Worm (Caenorhabditis elegans) whole organism, L3 larva: ENCODE results near the gene nrf-5.

Source experiments
- R02D3.7 ChIP-seq: fragments of 150-350 bp; optimal IDR thresholded peaks from 2 replicates; lab custom pipeline; 2014; ENCODE audit warnings: missing biosample characterization, missing genetic modification characterization
- ZK546.5 ChIP-seq: sonication (generic microtip); optimal IDR thresholded peaks from 2 replicates; lab custom pipeline; 2017; ENCODE audit warnings: missing biosample characterization, missing genetic modification characterization
- aly-2 ChIP-seq: fragments of 150-350 bp; optimal IDR thresholded peaks from 2 replicates; lab custom pipeline; 2014; ENCODE audit warnings: missing biosample characterization, missing genetic modification characterization
- ceh-28 ChIP-seq: fragments of 150-350 bp; optimal IDR thresholded peaks from 2 replicates; lab custom pipeline; 2014; ENCODE audit warnings: missing biosample characterization, missing genetic modification reagents, missing genetic modification characterization
- ceh-82 ChIP-seq: fragments of 150-350 bp; optimal IDR thresholded peaks from 2 replicates; lab custom pipeline; 2014; ENCODE audit warnings: missing biosample characterization, missing genetic modification characterization
- ceh-9 ChIP-seq: sonication (generic microtip); optimal IDR thresholded peaks from 2 replicates; lab custom pipeline; 2018; ENCODE audit warnings: missing biosample characterization, missing genetic modification characterization
- daf-12 ChIP-seq: fragments of 150-350 bp; optimal IDR thresholded peaks from 2 replicates; lab custom pipeline; 2014; ENCODE audit warnings: missing biosample characterization, missing genetic modification reagents, missing genetic modification characterization
- egl-5 ChIP-seq: fragments of 150-350 bp; optimal IDR thresholded peaks from 2 replicates; lab custom pipeline; 2017; ENCODE audit warnings: missing biosample characterization, missing genetic modification reagents, missing genetic modification characterization, inconsistent platforms
- elt-1 ChIP-seq: fragments of 150-350 bp; optimal IDR thresholded peaks from 2 replicates; lab custom pipeline; 2014; ENCODE audit warnings: missing biosample characterization, missing genetic modification characterization
- elt-2 ChIP-seq: sonication (generic microtip); optimal IDR thresholded peaks from 2 replicates; lab custom pipeline; 2016; ENCODE audit warnings: missing genetic modification reagents, mild to moderate bottlenecking, missing genetic modification characterization, missing compliant biosample characterization
- elt-3 ChIP-seq, 3 experiments: fragments of 150-350 bp in 1 of 3; sonication (generic microtip) in 2 of 3; optimal IDR thresholded peaks; 2 replicates in 2 of 3; 4 replicates in 1 of 3; lab custom pipeline; 2014 to 2017; ENCODE audit warnings: missing biosample characterization in 3 of 3, missing genetic modification characterization in 3 of 3
- fkh-2 ChIP-seq: fragments of 150-350 bp; optimal IDR thresholded peaks from 2 replicates; lab custom pipeline; 2014; ENCODE audit warnings: missing biosample characterization, missing genetic modification reagents, missing genetic modification characterization
- fos-1 ChIP-seq: fragments of 150-350 bp; optimal IDR thresholded peaks from 2 replicates; lab custom pipeline; 2014; ENCODE audit warnings: missing biosample characterization, missing genetic modification characterization
- hmg-11 ChIP-seq: sonication (generic microtip); optimal IDR thresholded peaks from 2 replicates; lab custom pipeline; 2016; ENCODE audit warnings: missing genetic modification characterization, missing compliant biosample characterization
- jun-1 ChIP-seq: fragments of 150-350 bp; optimal IDR thresholded peaks from 2 replicates; lab custom pipeline; 2014; ENCODE audit warnings: missing biosample characterization, missing genetic modification reagents, missing genetic modification characterization
- lin-39 ChIP-seq: fragments of 150-350 bp; optimal IDR thresholded peaks from 2 replicates; lab custom pipeline; 2018; ENCODE audit warnings: missing biosample characterization, missing genetic modification reagents, missing genetic modification characterization
- lsy-12 ChIP-seq: sonication (generic microtip); optimal IDR thresholded peaks from 2 replicates; lab custom pipeline; 2016; ENCODE audit warnings: mild to moderate bottlenecking, missing genetic modification characterization, missing compliant biosample characterization
- mdl-1 ChIP-seq: fragments of 150-350 bp; optimal IDR thresholded peaks from 2 replicates; lab custom pipeline; 2014; ENCODE audit warnings: missing biosample characterization, missing genetic modification characterization
- mml-1 ChIP-seq: fragments of 150-350 bp; sonication (generic microtip); optimal IDR thresholded peaks from 3 replicates; lab custom pipeline; 2014; ENCODE audit warnings: missing biosample characterization, missing genetic modification characterization
- nhr-11 ChIP-seq: fragments of 150-350 bp; optimal IDR thresholded peaks from 2 replicates; lab custom pipeline; 2014; ENCODE audit warnings: missing biosample characterization, missing genetic modification characterization
- nhr-12 ChIP-seq: fragments of 150-350 bp; optimal IDR thresholded peaks from 2 replicates; lab custom pipeline; 2014; ENCODE audit warnings: missing biosample characterization, missing genetic modification characterization
- nhr-25 ChIP-seq: sonication (generic microtip); optimal IDR thresholded peaks from 2 replicates; lab custom pipeline; 2017; ENCODE audit warnings: missing biosample characterization, missing genetic modification characterization
- nhr-28 ChIP-seq: fragments of 150-350 bp; optimal IDR thresholded peaks from 2 replicates; lab custom pipeline; 2014; ENCODE audit warnings: missing biosample characterization, missing genetic modification characterization
- nhr-43 ChIP-seq: sonication (generic microtip); optimal IDR thresholded peaks from 2 replicates; lab custom pipeline; 2016; ENCODE audit warnings: mild to moderate bottlenecking, missing genetic modification characterization, missing compliant biosample characterization; ENCODE audit not compliant: poor library complexity, severe bottlenecking
- nhr-67 ChIP-seq: fragments of 150-350 bp; optimal IDR thresholded peaks from 2 replicates; lab custom pipeline; 2014; ENCODE audit warnings: missing biosample characterization, missing genetic modification characterization
- nhr-76 ChIP-seq: fragments of 150-350 bp; sonication (generic microtip); optimal IDR thresholded peaks from 5 replicates; lab custom pipeline; 2014; ENCODE audit warnings: missing biosample characterization, missing genetic modification characterization
- nhr-77 ChIP-seq: fragments of 150-350 bp; optimal IDR thresholded peaks from 2 replicates; lab custom pipeline; 2014; ENCODE audit warnings: missing biosample characterization, missing genetic modification characterization
- pqm-1 ChIP-seq: fragments of 150-350 bp; optimal IDR thresholded peaks from 2 replicates; lab custom pipeline; 2017; ENCODE audit warnings: missing biosample characterization, missing genetic modification characterization, inconsistent platforms
- sea-2 ChIP-seq: fragments of 150-350 bp; sonication (generic microtip); optimal IDR thresholded peaks from 4 replicates; lab custom pipeline; 2014; ENCODE audit warnings: missing biosample characterization, missing genetic modification reagents, missing genetic modification characterization
- skn-1 ChIP-seq: fragments of 150-350 bp; optimal IDR thresholded peaks from 2 replicates; lab custom pipeline; 2014; ENCODE audit warnings: missing biosample characterization, missing genetic modification characterization
- snpc-4 ChIP-seq: fragments of 150-350 bp; optimal IDR thresholded peaks from 2 replicates; lab custom pipeline; 2014; ENCODE audit warnings: missing biosample characterization, missing genetic modification characterization
- tbx-2 ChIP-seq: sonication (generic microtip); optimal IDR thresholded peaks from 2 replicates; lab custom pipeline; 2016; ENCODE audit warnings: mild to moderate bottlenecking, missing genetic modification characterization, missing compliant biosample characterization
- unc-39 ChIP-seq: sonication (generic microtip); optimal IDR thresholded peaks from 4 replicates; lab custom pipeline; 2017; ENCODE audit warnings: missing biosample characterization, missing genetic modification characterization
- unc-62 ChIP-seq: fragments of 150-350 bp; sonication (generic microtip); optimal IDR thresholded peaks from 4 replicates; lab custom pipeline; 2014; ENCODE audit warnings: missing biosample characterization, missing genetic modification reagents, missing genetic modification characterization
- zag-1 ChIP-seq: fragments of 150-350 bp; optimal IDR thresholded peaks from 2 replicates; lab custom pipeline; 2014; ENCODE audit warnings: missing biosample characterization, missing genetic modification characterization
- ztf-11 ChIP-seq: fragments of 150-350 bp; optimal IDR thresholded peaks from 2 replicates; lab custom pipeline; 2014; ENCODE audit warnings: missing biosample characterization, missing genetic modification characterization

Gene nrf-5

DNA sequence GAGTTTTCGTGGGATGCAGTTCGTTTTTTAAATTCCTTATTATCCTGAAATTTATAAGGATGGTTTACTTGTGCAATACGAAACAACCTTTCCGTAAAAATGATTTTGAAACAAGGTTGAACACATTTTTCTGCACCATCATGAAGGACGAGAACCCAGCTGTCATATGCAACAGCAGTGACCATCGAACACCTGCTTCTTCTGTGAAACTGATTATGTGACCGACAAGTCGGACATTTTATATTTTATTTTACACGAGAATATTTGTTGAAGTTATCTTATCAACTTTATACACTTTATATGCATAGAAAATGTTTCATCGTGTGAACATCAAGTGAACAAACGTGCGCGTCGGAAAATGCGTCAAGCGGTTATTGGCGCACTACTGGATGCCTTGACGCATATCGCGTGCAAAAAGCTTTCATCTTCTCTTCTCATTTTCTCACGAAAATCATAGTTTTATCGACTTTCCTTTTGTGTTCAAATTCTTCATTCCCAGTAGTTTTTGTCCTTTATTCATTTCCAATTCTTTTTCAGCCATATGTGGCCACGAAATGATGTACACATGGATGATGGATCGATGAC is 9.2 kb upstream of the nrf-5 start, which contains the start of gene sel-10 (continued):
- TF ChIP-seq lin-39 (tag; lab: Kevin White, UChicago) (peak; percentile 36), nhr-11 (peak; percentile 10), nhr-43 (tag; lab: Kevin White, UChicago) (peak; percentile 82), unc-62 (GFP tag; lab: Kevin White, UChicago) (no peak), nhr-77 (tag; lab: Kevin White, UChicago) (peak; percentile 3), skn-1 (no peak), daf-12 (no peak), jun-1 (tag; lab: Kevin White, UChicago) (peak; percentile 51), nhr-12 (tag; lab: Kevin White, UChicago) (no peak), fkh-2 (no peak), pqm-1 (tag; lab: Kevin White, UChicago) (no peak), ceh-82 (tag; lab: Kevin White, UChicago) (no peak), aly-2 (tag; lab: Kevin White, UChicago) (no peak), elt-3 (tag; optimal IDR thresholded peaks at IDR 0.05; lab: Kevin White, UChicago) (no peak)

DNA sequence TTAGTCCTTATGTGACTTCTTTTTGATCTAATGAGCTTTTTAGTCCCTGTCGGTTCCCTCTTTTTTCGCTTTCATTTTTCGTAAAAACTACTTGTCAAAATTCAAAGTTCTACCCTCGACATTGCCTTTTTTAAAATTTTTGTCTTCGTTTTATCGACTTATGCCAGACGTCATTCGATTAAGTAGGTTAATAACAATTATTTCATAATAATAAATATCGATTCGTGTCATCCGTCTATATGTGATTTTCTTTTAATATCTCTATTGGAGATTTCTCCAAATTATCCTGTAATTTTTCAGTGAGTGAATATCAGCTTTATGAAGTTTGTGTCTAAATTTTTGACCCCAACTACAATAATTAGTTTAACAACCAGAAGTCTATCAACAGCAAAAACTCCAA is 5.3 kb upstream of the nrf-5 start, which contains the start of gene hpo-31:
TSS of gene hpo-31 (plus strand) at position 301 of the 400 bp plus-strand sequence.
- no peak for TF ChIP-seq ceh-28
- no peak for TF ChIP-seq ztf-11 (tag; lab: Kevin White, UChicago)
- TF ChIP-seq elt-2 (tag; lab: Kevin White, UChicago), result no peak
- TF ChIP-seq unc-39 (tag; lab: Kevin White, UChicago), result no peak
- TF ChIP-seq nhr-25 (tag; lab: Kevin White, UChicago), result no peak
- no peak for TF ChIP-seq sea-2
- no peak for TF ChIP-seq daf-12
- no peak for TF ChIP-seq lsy-12 (tag; lab: Kevin White, UChicago)
- TF ChIP-seq elt-3 (tag; optimal IDR thresholded peaks at IDR 0.05; lab: Kevin White, UChicago), result no peak
- TF ChIP-seq nhr-67, result no peak
- TF ChIP-seq pqm-1 (tag; lab: Kevin White, UChicago), result no peak
- no peak for TF ChIP-seq nhr-12 (tag; lab: Kevin White, UChicago)
- no peak for TF ChIP-seq nhr-28
- TF ChIP-seq snpc-4 (tag; lab: Kevin White, UChicago), result no peak
- TF ChIP-seq R02D3.7, result no peak
- no peak for TF ChIP-seq zag-1 (tag; lab: Kevin White, UChicago)
- no peak for TF ChIP-seq hmg-11
- no peak for TF ChIP-seq egl-5 (tag; lab: Kevin White, UChicago)
- TF ChIP-seq jun-1 (tag; lab: Kevin White, UChicago), result no peak

DNA sequence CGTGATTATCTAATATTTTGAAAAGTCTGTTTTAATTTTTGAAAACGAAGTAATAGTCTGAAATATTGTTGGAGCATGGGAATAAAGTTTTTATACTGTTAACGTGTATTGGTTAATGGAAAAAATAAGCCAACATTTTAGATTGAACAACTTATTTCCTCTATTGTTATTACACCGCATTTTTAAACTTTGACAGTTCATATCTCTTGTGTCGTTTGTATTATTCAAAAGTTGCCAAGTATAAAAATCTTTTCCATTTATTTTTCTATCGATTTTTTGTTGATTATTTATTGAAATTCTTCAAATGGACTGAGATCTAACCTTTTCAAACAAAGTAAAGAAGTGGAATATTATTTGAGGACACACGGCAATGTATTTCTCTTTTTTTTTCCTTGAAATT is 2.7 kb downstream of the nrf-5 start, which contains the start of gene str-165:
TSS of gene str-165 (plus strand) at position 301 of the 400 bp plus-strand sequence.
- TF ChIP-seq ztf-11 (tag; lab: Kevin White, UChicago), result no peak
- TF ChIP-seq ceh-28, result no peak
- no peak for TF ChIP-seq jun-1 (tag; lab: Kevin White, UChicago)
- TF ChIP-seq fos-1 (tag; lab: Kevin White, UChicago), result no peak
- TF ChIP-seq ceh-9 (tag; lab: Kevin White, UChicago), result no peak
- TF ChIP-seq nhr-76 (tag; lab: Kevin White, UChicago), result no peak
- no peak for TF ChIP-seq fkh-2
- TF ChIP-seq mml-1 (tag; lab: Kevin White, UChicago), result no peak
- no peak for TF ChIP-seq egl-5 (tag; lab: Kevin White, UChicago)
- TF ChIP-seq nhr-43 (tag; lab: Kevin White, UChicago), result no peak
- TF ChIP-seq elt-1 (tag; lab: Kevin White, UChicago), result no peak
- TF ChIP-seq skn-1, result no peak
- no peak for TF ChIP-seq ceh-82 (tag; lab: Kevin White, UChicago)

DNA sequence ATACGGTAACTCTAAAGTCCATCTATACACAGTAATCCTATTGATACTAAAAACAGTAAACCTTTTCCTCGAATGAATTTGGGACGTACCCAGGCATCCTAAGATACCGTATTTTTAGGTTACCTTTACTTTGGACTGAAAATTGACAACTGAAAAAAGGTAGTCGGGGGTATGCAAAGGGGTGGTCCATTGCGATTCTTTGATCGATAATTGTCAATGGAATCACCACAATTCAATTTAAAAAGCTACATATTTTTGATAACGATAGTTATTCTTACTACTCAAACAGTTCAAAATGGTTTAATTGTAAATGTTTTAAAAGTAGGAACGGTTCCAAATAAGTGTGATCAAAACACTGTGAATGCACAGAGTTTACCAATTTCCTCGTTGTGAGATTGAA is 5.9 kb downstream of the nrf-5 start, which contains the start of gene srx-129:
TSS of gene srx-129 (plus strand) at position 301 of the 400 bp plus-strand sequence.
- TF ChIP-seq tbx-2 (tag; lab: Kevin White, UChicago) (no peak), nhr-25 (tag; lab: Kevin White, UChicago) (no peak), aly-2 (tag; lab: Kevin White, UChicago) (no peak), ceh-9 (tag; lab: Kevin White, UChicago) (no peak), unc-62 (GFP tag; lab: Kevin White, UChicago) (no peak), elt-2 (tag; lab: Kevin White, UChicago) (no peak), mdl-1 (tag; lab: Kevin White, UChicago) (no peak), ZK546.5 (tag; lab: Kevin White, UChicago) (no peak), sea-2 (no peak), zag-1 (tag; lab: Kevin White, UChicago) (no peak), pqm-1 (tag; lab: Kevin White, UChicago) (no peak), R02D3.7 (no peak), ceh-28 (no peak), ceh-82 (tag; lab: Kevin White, UChicago) (no peak), unc-39 (tag; lab: Kevin White, UChicago) (no peak)
